Fruit fly (Drosophila melanogaster) whole organism, embryonic: ENCODE data around the gene Arp1.

ENCODE experiments used
- Awh ChIP-seq: fragments of 200-800 bp; sonication (Bioruptor generic); IDR thresholded peaks from 2 replicates; pipeline ENCODE4, ENCODE4 v1.3.6; 2022; ENCODE audit warnings: missing biosample characterization, missing genetic modification characterization
- BEAF-32 ChIP-seq: fragments of 200-800 bp; sonication (Bioruptor generic); optimal IDR thresholded peaks from 3 replicates; lab custom pipeline; 2017; ENCODE audit warnings: missing biosample characterization, missing genetic modification characterization, mild to moderate bottlenecking, moderate library complexity, missing genetic modification reagents
- CG1024 ChIP-seq: fragments of 200-800 bp; sonication (Bioruptor generic); IDR thresholded peaks from 2 replicates; pipeline ENCODE4 v1.3.6; 2022; ENCODE audit warnings: missing biosample characterization, missing genetic modification characterization
- CG10543 ChIP-seq: fragments of 200-800 bp; sonication (Bioruptor generic); optimal IDR thresholded peaks from 3 replicates; lab custom pipeline; 2017; ENCODE audit warnings: missing biosample characterization, mild to moderate bottlenecking, missing genetic modification characterization, moderate library complexity
- CG12391 ChIP-seq: fragments of 200-800 bp; sonication (Bioruptor generic); optimal IDR thresholded peaks from 3 replicates; lab custom pipeline; 2018; ENCODE audit warnings: missing biosample characterization, mild to moderate bottlenecking, missing genetic modification characterization, moderate library complexity
- CG12769 ChIP-seq: fragments of 200-800 bp; sonication (Bioruptor generic); optimal IDR thresholded peaks from 2 replicates; lab custom pipeline; 2019; ENCODE audit warnings: missing biosample characterization, mild to moderate bottlenecking, missing genetic modification characterization, moderate library complexity
- CG13123 ChIP-seq: fragments of 200-800 bp; sonication (Bioruptor generic); optimal IDR thresholded peaks from 2 replicates; lab custom pipeline; 2016; ENCODE audit warnings: missing biosample characterization, missing genetic modification characterization
- CG15696 ChIP-seq: fragments of 200-800 bp; sonication (Bioruptor generic); optimal IDR thresholded peaks from 2 replicates; lab custom pipeline; 2019; ENCODE audit warnings: missing biosample characterization, mild to moderate bottlenecking, missing genetic modification characterization, moderate library complexity
- CG18599 ChIP-seq: fragments of 200-800 bp; sonication (Bioruptor generic); optimal IDR thresholded peaks from 3 replicates; lab custom pipeline; 2017; ENCODE audit warnings: missing biosample characterization, missing genetic modification characterization, mild to moderate bottlenecking, moderate library complexity, missing genetic modification reagents
- CG2116 ChIP-seq: fragments of 200-800 bp; sonication (Bioruptor generic); optimal IDR thresholded peaks from 3 replicates; lab custom pipeline; 2018; ENCODE audit warnings: missing biosample characterization, mild to moderate bottlenecking, missing genetic modification characterization
- CG31388 ChIP-seq: fragments of 200-800 bp; sonication (Bioruptor generic); optimal IDR thresholded peaks from 2 replicates; lab custom pipeline; 2016; ENCODE audit warnings: missing biosample characterization, missing genetic modification characterization
- CG31441 ChIP-seq: fragments of 200-800 bp; sonication (Bioruptor generic); IDR thresholded peaks from 2 replicates; pipeline ENCODE4 v1.3.6; 2022; ENCODE audit warnings: missing biosample characterization, missing genetic modification characterization
- CG34376 ChIP-seq: fragments of 200-800 bp; sonication (Bioruptor generic); optimal IDR thresholded peaks from 2 replicates; lab custom pipeline; 2018; ENCODE audit warnings: missing biosample characterization, mild to moderate bottlenecking, missing genetic modification characterization
- CG3847 ChIP-seq: fragments of 200-800 bp; sonication (Bioruptor generic); IDR thresholded peaks from 2 replicates; pipeline ENCODE4 v1.3.6; 2022; ENCODE audit warnings: missing biosample characterization, missing genetic modification characterization
- CG5245 ChIP-seq: fragments of 200-800 bp; sonication (Bioruptor generic); optimal IDR thresholded peaks from 3 replicates; lab custom pipeline; 2016; ENCODE audit warnings: missing biosample characterization, missing genetic modification characterization
- CG6254 ChIP-seq: fragments of 200-800 bp; sonication (Bioruptor generic); optimal IDR thresholded peaks from 3 replicates; lab custom pipeline; 2017; ENCODE audit warnings: mild to moderate bottlenecking, missing biosample characterization, missing genetic modification reagents, missing genetic modification characterization
- CG7839 ChIP-seq: fragments of 200-800 bp; sonication (Bioruptor generic); optimal IDR thresholded peaks from 3 replicates; lab custom pipeline; 2018; ENCODE audit warnings: missing biosample characterization, mild to moderate bottlenecking, missing genetic modification characterization, moderate library complexity
- CG8924 ChIP-seq: fragments of 200-800 bp; optimal IDR thresholded peaks from 3 replicates; lab custom pipeline; 2019; ENCODE audit warnings: missing biosample characterization, mild to moderate bottlenecking, missing genetic modification characterization, moderate library complexity
- CG9609 ChIP-seq: fragments of 200-800 bp; sonication (Bioruptor generic); optimal IDR thresholded peaks from 3 replicates; lab custom pipeline; 2016; ENCODE audit warnings: missing biosample characterization, missing genetic modification characterization
- Chrac-16 ChIP-seq: fragments of 200-800 bp; sonication (Bioruptor generic); optimal IDR thresholded peaks from 3 replicates; lab custom pipeline; 2016; ENCODE audit warnings: missing biosample characterization, missing genetic modification characterization
- ERR ChIP-seq: fragments of 200-800 bp; sonication (Bioruptor generic); optimal IDR thresholded peaks from 2 replicates; lab custom pipeline; 2016; ENCODE audit warnings: missing biosample characterization, missing genetic modification characterization
- Eip74EF ChIP-seq, 2 experiments: fragments of 200-800 bp in 1 of 2; fragments of >200 bp in 1 of 2; sonication (Bioruptor generic) in 1 of 2; optimal IDR thresholded peaks; 2 replicates each; lab custom pipeline; 2017 to 2019; ENCODE audit warnings: missing biosample characterization in 2 of 2, missing genetic modification characterization in 2 of 2, mild to moderate bottlenecking in 1 of 2, moderate library complexity in 1 of 2
- Fer2 ChIP-seq: fragments of 200-800 bp; sonication (Bioruptor generic); optimal IDR thresholded peaks from 2 replicates; lab custom pipeline; 2018; ENCODE audit warnings: missing biosample characterization, mild to moderate bottlenecking, missing genetic modification characterization, moderate library complexity
- Hr78 ChIP-seq, 2 experiments: fragments of 200-800 bp in 1 of 2; fragments of >200 bp in 1 of 2; sonication (Bioruptor generic) in 1 of 2; optimal IDR thresholded peaks; 2 replicates each; lab custom pipeline; 2017 to 2019; ENCODE audit warnings: missing biosample characterization in 2 of 2, missing genetic modification characterization in 2 of 2, mild to moderate bottlenecking in 1 of 2, moderate library complexity in 1 of 2
- Kr ChIP-seq: fragments of 200-800 bp; sonication (Bioruptor generic); optimal IDR thresholded peaks from 2 replicates; lab custom pipeline; 2017; ENCODE audit warnings: missing biosample characterization, mild to moderate bottlenecking, missing genetic modification characterization
- Nf-YC ChIP-seq: fragments of 200-800 bp; optimal IDR thresholded peaks from 3 replicates; lab custom pipeline; 2019; ENCODE audit warnings: missing biosample characterization, mild to moderate bottlenecking, missing genetic modification characterization, moderate library complexity
- Rfx ChIP-seq: fragments of 200-800 bp; sonication (Bioruptor generic); IDR thresholded peaks from 2 replicates; pipeline ENCODE4 v1.3.6; 2022; ENCODE audit warnings: missing biosample characterization, missing genetic modification characterization
- Sox100B ChIP-seq: fragments of 200-800 bp; sonication (Bioruptor generic); optimal IDR thresholded peaks from 3 replicates; lab custom pipeline; 2018; ENCODE audit warnings: missing biosample characterization, mild to moderate bottlenecking, missing genetic modification characterization
- Usf ChIP-seq: fragments of 200-800 bp; sonication (Bioruptor generic); optimal IDR thresholded peaks from 2 replicates; lab custom pipeline; 2017; ENCODE audit warnings: missing genotype, missing biosample characterization, missing genetic modification characterization
- ase ChIP-seq: fragments of 200-800 bp; sonication (Bioruptor generic); IDR thresholded peaks from 3 replicates; pipeline ENCODE4 v1.3.6; 2022; ENCODE audit warnings: missing biosample characterization, missing genetic modification characterization
- cg ChIP-seq: fragments of 200-800 bp; sonication (Bioruptor generic); optimal IDR thresholded peaks from 3 replicates; lab custom pipeline; 2019; ENCODE audit warnings: missing biosample characterization, mild to moderate bottlenecking, missing genetic modification characterization, moderate library complexity
- ems ChIP-seq: fragments of 200-800 bp; sonication (Bioruptor generic); optimal IDR thresholded peaks from 3 replicates; lab custom pipeline; 2016; ENCODE audit warnings: missing biosample characterization, missing genetic modification characterization
- fu2 ChIP-seq: fragments of 200-800 bp; sonication (Bioruptor generic); optimal IDR thresholded peaks from 2 replicates; lab custom pipeline; 2016; ENCODE audit warnings: missing biosample characterization, missing genetic modification characterization
- gfzf ChIP-seq: fragments of 200-800 bp; sonication (Bioruptor generic); optimal IDR thresholded peaks from 2 replicates; lab custom pipeline; 2016; ENCODE audit warnings: missing biosample characterization, mild to moderate bottlenecking, missing genetic modification characterization, moderate library complexity
- kah ChIP-seq: fragments of 200-800 bp; sonication (Bioruptor generic); optimal IDR thresholded peaks from 2 replicates; lab custom pipeline; 2018; ENCODE audit warnings: missing biosample characterization, mild to moderate bottlenecking, missing genetic modification characterization
- lab ChIP-seq: fragments of 200-800 bp; sonication (Bioruptor generic); optimal IDR thresholded peaks from 3 replicates; lab custom pipeline; 2017; ENCODE audit warnings: missing biosample characterization, missing genetic modification characterization, mild to moderate bottlenecking, moderate library complexity, missing genetic modification reagents
- lola ChIP-seq, 3 experiments: fragments of >200 bp in 2 of 3; fragments of 200-800 bp in 1 of 3; sonication (Bioruptor generic) in 1 of 3; optimal IDR thresholded peaks; 2 replicates each; lab custom pipeline; 2017 to 2019; ENCODE audit warnings: missing biosample characterization in 3 of 3, missing genetic modification characterization in 3 of 3, mild to moderate bottlenecking in 1 of 3, moderate library complexity in 1 of 3
- lov ChIP-seq, 2 experiments: fragments of 200-800 bp in 1 of 2; fragments of >200 bp in 1 of 2; sonication (Bioruptor generic) in 1 of 2; IDR thresholded peaks in 1 of 2; optimal IDR thresholded peaks in 1 of 2; 2 replicates in 1 of 2; 3 replicates in 1 of 2; pipeline versions ENCODE4 v1.3.6 to Lab custom; 2017 to 2022; ENCODE audit warnings: missing biosample characterization in 1 of 2, missing genetic modification characterization in 1 of 2
- nmo ChIP-seq: fragments of 200-800 bp; sonication (Bioruptor generic); optimal IDR thresholded peaks from 2 replicates; lab custom pipeline; 2018; ENCODE audit warnings: missing biosample characterization, mild to moderate bottlenecking, missing genetic modification characterization, moderate library complexity
- pita ChIP-seq: fragments of 200-800 bp; sonication (Bioruptor generic); optimal IDR thresholded peaks from 2 replicates; lab custom pipeline; 2017; ENCODE audit warnings: missing biosample characterization, mild to moderate bottlenecking, missing genetic modification characterization
- prd ChIP-seq, 3 experiments: fragments of >200 bp in 2 of 3; fragments of 200-800 bp in 1 of 3; sonication (Bioruptor generic) in 1 of 3; optimal IDR thresholded peaks in 2 of 3; IDR thresholded peaks in 1 of 3; 2 replicates in 2 of 3; 3 replicates in 1 of 3; pipeline versions ENCODE4 v1.3.6 to Lab custom; 2017 to 2022; ENCODE audit warnings: missing biosample characterization in 1 of 3, missing genetic modification characterization in 1 of 3
- sens ChIP-seq: fragments of 200-800 bp; sonication (Bioruptor generic); peaks from one replicate; lab custom pipeline; 2016; ENCODE audit warnings: missing biosample characterization, missing genetic modification characterization
- slp2 ChIP-seq: fragments of 200-800 bp; sonication (Bioruptor generic); optimal IDR thresholded peaks from 2 replicates; lab custom pipeline; 2016; ENCODE audit warnings: missing biosample characterization, missing genetic modification characterization
- sug ChIP-seq: fragments of 200-800 bp; optimal IDR thresholded peaks from 2 replicates; lab custom pipeline; 2019; ENCODE audit warnings: missing biosample characterization, mild to moderate bottlenecking, missing genetic modification characterization, moderate library complexity
- tin ChIP-seq: fragments of 200-800 bp; sonication (Bioruptor generic); optimal IDR thresholded peaks from 3 replicates; lab custom pipeline; 2016; ENCODE audit warnings: missing biosample characterization, missing genetic modification characterization
- trem ChIP-seq: fragments of 200-800 bp; optimal IDR thresholded peaks from 3 replicates; lab custom pipeline; 2019; ENCODE audit warnings: missing biosample characterization, mild to moderate bottlenecking, missing genetic modification characterization, moderate library complexity
- vfl ChIP-seq: fragments of 200-800 bp; sonication (Bioruptor generic); optimal IDR thresholded peaks from 2 replicates; lab custom pipeline; 2016; ENCODE audit warnings: missing biosample characterization, missing genetic modification characterization
- wor ChIP-seq: fragments of 200-800 bp; sonication (Bioruptor generic); IDR thresholded peaks from 2 replicates; pipeline ENCODE4 v1.3.6; 2022; ENCODE audit warnings: missing biosample characterization, missing genetic modification characterization
- zen ChIP-seq: fragments of 200-800 bp; sonication (Bioruptor generic); optimal IDR thresholded peaks from 3 replicates; lab custom pipeline; 2018; ENCODE audit warnings: missing biosample characterization, mild to moderate bottlenecking, missing genetic modification characterization, moderate library complexity

The Arp1 gene

DNA sequence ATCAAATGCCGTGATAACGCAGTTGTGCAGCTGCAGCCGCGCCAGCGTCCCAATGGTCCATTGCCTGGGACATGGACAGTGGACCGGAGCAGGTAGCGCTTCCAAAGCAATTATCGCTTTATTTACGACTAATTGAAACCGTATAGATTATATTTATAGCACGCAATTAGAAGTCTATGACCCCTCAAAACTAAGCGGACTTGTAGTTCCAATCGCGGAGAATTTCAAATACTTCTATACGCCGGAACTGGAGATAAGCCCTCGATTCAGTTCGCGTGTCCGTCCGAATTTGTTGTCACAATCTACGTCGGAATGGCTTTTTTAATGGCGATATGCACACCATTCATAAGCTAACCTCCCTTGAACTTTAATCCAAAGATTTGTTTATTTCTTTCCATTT is 6.3 kb upstream of the Arp1 start:
- TF ChIP-seq CG34376 (GFP tag; lab: Kevin White, UChicago) (peak; percentile 72), gfzf (GFP tag; lab: Kevin White, UChicago) (no peak), Kr (GFP tag; lab: Kevin White, UChicago) (no peak), Fer2 (tag; lab: Kevin White, UChicago) (no peak), nmo (GFP tag; lab: Kevin White, UChicago) (no peak), CG3847 (no peak), CG31388 (GFP tag; lab: Kevin White, UChicago) (no peak), sens (GFP tag; lab: Kevin White, UChicago) (peak; percentile 26), CG18599 (GFP tag; lab: Kevin White, UChicago) (no peak), CG2116 (GFP tag; lab: Kevin White, UChicago) (no peak), CG1024 (GFP tag; lab: Robert Waterston, UW) (no peak), vfl (GFP tag; lab: Kevin White, UChicago) (no peak), Nf-YC (no peak), ase (GFP tag; lab: Robert Waterston, UW) (no peak), Usf (GFP tag; lab: Kevin White, UChicago) (no peak), kah (GFP tag; lab: Kevin White, UChicago) (no peak), slp2 (no peak), CG8924 (tag; lab: Kevin White, UChicago) (no peak), lov (optimal IDR thresholded peaks at IDR 0.05; lab: Kevin White, UChicago) (no peak), lov (GFP tag; IDR thresholded peaks at IDR 0.05; lab: Robert Waterston, UW) (no peak), wor (no peak), ERR (GFP tag; lab: Kevin White, UChicago) (no peak), CG31441 (GFP tag; lab: Robert Waterston, UW) (no peak), CG7839 (tag; lab: Kevin White, UChicago) (no peak), prd (optimal IDR thresholded peaks at IDR 0.05; lab: Kevin White, UChicago) (no peak), prd (GFP tag; IDR thresholded peaks at IDR 0.05; lab: Robert Waterston, UW) (no peak), ems (GFP tag; lab: Kevin White, UChicago) (no peak), BEAF-32 (GFP tag; lab: Kevin White, UChicago) (no peak), zen (tag; lab: Kevin White, UChicago) (no peak), CG5245 (no peak), Chrac-16 (GFP tag; lab: Kevin White, UChicago) (no peak), sug (peak; percentile 54), Rfx (GFP tag; lab: Robert Waterston, UW) (no peak), Hr78 (GFP tag; optimal IDR thresholded peaks at IDR 0.05; lab: Kevin White, UChicago) (peak in 1 of 2 experiments; percentile 37), CG12769 (no peak), Sox100B (GFP tag; lab: Kevin White, UChicago) (no peak), Awh (GFP tag; lab: Robert Waterston, UW) (no peak), cg (GFP tag; lab: Kevin White, UChicago) (no peak), CG12391 (tag; lab: Kevin White, UChicago) (no peak), lab (GFP tag; lab: Kevin White, UChicago) (no peak), pita (GFP tag; lab: Kevin White, UChicago) (no peak), CG10543 (GFP tag; lab: Kevin White, UChicago) (peak; percentile 36), fu2 (no peak), tin (GFP tag; lab: Kevin White, UChicago) (no peak), CG6254 (GFP tag; lab: Kevin White, UChicago) (no peak), CG9609 (GFP tag; lab: Kevin White, UChicago) (no peak), CG15696 (tag; lab: Kevin White, UChicago) (no peak), trem (tag; lab: Kevin White, UChicago) (no peak), CG13123 (GFP tag; lab: Kevin White, UChicago) (no peak), lola (GFP tag; optimal IDR thresholded peaks at IDR 0.05; lab: Kevin White, UChicago) (no peak), Eip74EF (GFP tag; optimal IDR thresholded peaks at IDR 0.05; lab: Kevin White, UChicago) (peak in 1 of 2 experiments; percentile 7)
